Worm (Caenorhabditis elegans) whole organism, L1 larva: ENCODE results near the gene npr-41.

ENCODE experiments used
- C04F5.9 ChIP-seq: sonication (generic microtip); optimal IDR thresholded peaks from 2 replicates; lab custom pipeline; 2016; ENCODE audit warnings: missing genetic modification characterization, missing compliant biosample characterization
- alr-1 ChIP-seq: fragments of 200-800 bp; sonication (Bioruptor generic); optimal IDR thresholded peaks from 2 replicates; lab custom pipeline; 2018; ENCODE audit warnings: borderline replicate concordance, mild to moderate bottlenecking, missing genetic modification characterization, missing compliant biosample characterization
- ceh-63 ChIP-seq: fragments of 200-800 bp; sonication (Bioruptor generic); optimal IDR thresholded peaks from 2 replicates; lab custom pipeline; 2018; ENCODE audit warnings: mild to moderate bottlenecking, missing genetic modification characterization, missing compliant biosample characterization
- ceh-8 ChIP-seq: fragments of 200-800 bp; sonication (Bioruptor generic); optimal IDR thresholded peaks from 2 replicates; lab custom pipeline; 2018; ENCODE audit warnings: mild to moderate bottlenecking, missing genetic modification characterization, moderate library complexity, missing compliant biosample characterization
- ceh-82 ChIP-seq, 3 experiments: fragments of 150-350 bp in 1 of 3; sonication (generic microtip) in 2 of 3; optimal IDR thresholded peaks; 2 replicates each; lab custom pipeline; 2014 to 2017; ENCODE audit warnings: missing biosample characterization in 3 of 3, missing genetic modification characterization in 3 of 3
- ces-1 ChIP-seq: fragments of 150-350 bp; optimal IDR thresholded peaks from 2 replicates; lab custom pipeline; 2014; ENCODE audit warnings: missing biosample characterization, missing genetic modification reagents, missing genetic modification characterization
- efl-1 ChIP-seq, 4 experiments: fragments of 150-350 bp; optimal IDR thresholded peaks in 3 of 4; peaks in 1 of 4; 1 replicate in 1 of 4; 2 replicates in 3 of 4; lab custom pipeline; 2014; ENCODE audit warnings: missing biosample characterization in 2 of 4, missing genetic modification characterization in 2 of 4, missing genetic modification reagents in 2 of 4
- efl-3 ChIP-seq: fragments of 200-800 bp; sonication (Bioruptor generic); optimal IDR thresholded peaks from 2 replicates; lab custom pipeline; 2018; ENCODE audit warnings: mild to moderate bottlenecking, missing genetic modification characterization, missing compliant biosample characterization
- egl-13 ChIP-seq: sonication (generic microtip); optimal IDR thresholded peaks from 2 replicates; lab custom pipeline; 2016; ENCODE audit warnings: missing genotype, missing genetic modification reagents, missing genetic modification characterization, missing compliant biosample characterization
- elt-3 ChIP-seq, 6 experiments: fragments of 150-350 bp in 1 of 6; sonication (generic microtip); optimal IDR thresholded peaks; 2 replicates each; lab custom pipeline; 2017 to 2018; ENCODE audit warnings: missing biosample characterization in 6 of 6, missing genetic modification characterization in 6 of 6, inconsistent platforms in 1 of 6
- ets-5 ChIP-seq: fragments of 200-800 bp; sonication (Bioruptor generic); IDR thresholded peaks from 2 replicates; pipeline ENCODE4 v1.3.6; 2022; ENCODE audit warnings: missing genetic modification characterization, missing compliant biosample characterization
- fkh-10 ChIP-seq: sonication (generic microtip); optimal IDR thresholded peaks from 2 replicates; lab custom pipeline; 2017; ENCODE audit warnings: missing biosample characterization, missing genetic modification reagents, missing genetic modification characterization
- fos-1 ChIP-seq: fragments of 150-350 bp; optimal IDR thresholded peaks from 2 replicates; lab custom pipeline; 2014; ENCODE audit warnings: missing biosample characterization, missing genetic modification characterization
- hlh-17 ChIP-seq: fragments of 200-800 bp; sonication (Bioruptor generic); optimal IDR thresholded peaks from 2 replicates; lab custom pipeline; 2018; ENCODE audit warnings: missing genetic modification characterization, mild to moderate bottlenecking, missing compliant biosample characterization, moderate library complexity, borderline replicate concordance
- hpl-2 ChIP-seq: fragments of 150-350 bp; optimal IDR thresholded peaks from 2 replicates; lab custom pipeline; 2014; ENCODE audit warnings: missing biosample characterization, missing genetic modification reagents, missing genetic modification characterization
- irx-1 ChIP-seq: sonication (generic microtip); optimal IDR thresholded peaks from 2 replicates; lab custom pipeline; 2016; ENCODE audit warnings: missing genetic modification characterization, missing compliant biosample characterization
- isw-1 ChIP-seq: fragments of 200-800 bp; sonication (Bioruptor generic); IDR thresholded peaks from 2 replicates; pipeline ENCODE4 v1.3.6; 2022; ENCODE audit warnings: missing genetic modification characterization, missing compliant biosample characterization
- lin-14 ChIP-seq: fragments of 200-800 bp; sonication (Bioruptor generic); optimal IDR thresholded peaks from 2 replicates; lab custom pipeline; 2018; ENCODE audit warnings: mild to moderate bottlenecking, missing genetic modification characterization, moderate library complexity, missing compliant biosample characterization
- lin-15B ChIP-seq: fragments of 150-350 bp; sonication (generic microtip); optimal IDR thresholded peaks from 3 replicates; lab custom pipeline; 2014; ENCODE audit warnings: missing biosample characterization, missing genetic modification characterization
- lin-35 ChIP-seq, 2 experiments: fragments of 150-350 bp; optimal IDR thresholded peaks; 2 replicates each; lab custom pipeline; 2014; ENCODE audit warnings: missing biosample characterization in 2 of 2, missing genetic modification characterization in 2 of 2, missing genetic modification reagents in 2 of 2
- lin-39 ChIP-seq: fragments of 150-350 bp; optimal IDR thresholded peaks from 2 replicates; lab custom pipeline; 2014; ENCODE audit warnings: missing biosample characterization, missing genetic modification reagents, missing genetic modification characterization
- mdl-1 ChIP-seq, 2 experiments: fragments of 150-350 bp; optimal IDR thresholded peaks; 2 replicates each; lab custom pipeline; 2014 to 2017; ENCODE audit warnings: missing biosample characterization in 2 of 2, missing genetic modification characterization in 2 of 2, inconsistent platforms in 1 of 2
- mef-2 ChIP-seq: fragments of 150-350 bp; optimal IDR thresholded peaks from 2 replicates; lab custom pipeline; 2014; ENCODE audit warnings: missing biosample characterization, missing genetic modification characterization
- mep-1 ChIP-seq: fragments of 150-350 bp; optimal IDR thresholded peaks from 2 replicates; lab custom pipeline; 2014; ENCODE audit warnings: missing biosample characterization, missing genetic modification characterization
- nhr-11 ChIP-seq: fragments of 150-350 bp; optimal IDR thresholded peaks from 2 replicates; lab custom pipeline; 2014; ENCODE audit warnings: missing biosample characterization, missing genetic modification characterization
- nhr-12 ChIP-seq: sonication (generic microtip); optimal IDR thresholded peaks from 2 replicates; lab custom pipeline; 2017; ENCODE audit warnings: missing biosample characterization, missing genetic modification characterization
- nhr-19 ChIP-seq: fragments of 200-800 bp; sonication (Bioruptor generic); conservative IDR thresholded peaks from 2 replicates; pipeline ENCODE4 v1.3.6; 2022; ENCODE audit warnings: missing genetic modification characterization, missing compliant biosample characterization
- nhr-237 ChIP-seq: fragments of 150-350 bp; optimal IDR thresholded peaks from 2 replicates; lab custom pipeline; 2014; ENCODE audit warnings: missing biosample characterization, missing genetic modification characterization
- nhr-47 ChIP-seq: sonication (generic microtip); optimal IDR thresholded peaks from 2 replicates; lab custom pipeline; 2016; ENCODE audit warnings: mild to moderate bottlenecking, missing genetic modification characterization, moderate library complexity, missing compliant biosample characterization
- nhr-71 ChIP-seq: sonication (generic microtip); optimal IDR thresholded peaks from 2 replicates; lab custom pipeline; 2016; ENCODE audit warnings: mild to moderate bottlenecking, missing genetic modification characterization, moderate library complexity, missing compliant biosample characterization
- nhr-76 ChIP-seq: sonication (generic microtip); optimal IDR thresholded peaks from 2 replicates; lab custom pipeline; 2017; ENCODE audit warnings: missing biosample characterization, missing genetic modification characterization
- nhr-77 ChIP-seq: fragments of 150-350 bp; optimal IDR thresholded peaks from 2 replicates; lab custom pipeline; 2014; ENCODE audit warnings: missing biosample characterization, missing genetic modification characterization
- nhr-84 ChIP-seq: sonication (generic microtip); optimal IDR thresholded peaks from 2 replicates; lab custom pipeline; 2017; ENCODE audit warnings: missing biosample characterization, missing genetic modification characterization
- nhr-85 ChIP-seq: sonication (generic microtip); peaks from one replicate; lab custom pipeline; 2016; ENCODE audit warnings: missing genetic modification characterization, inconsistent platforms, missing compliant biosample characterization
- nhr-90 ChIP-seq: sonication (generic microtip); optimal IDR thresholded peaks from 2 replicates; lab custom pipeline; 2016; ENCODE audit warnings: mild to moderate bottlenecking, missing genetic modification characterization, missing compliant biosample characterization; ENCODE audit not compliant: poor library complexity
- pag-3 ChIP-seq: sonication (generic microtip); optimal IDR thresholded peaks from 2 replicates; lab custom pipeline; 2017; ENCODE audit warnings: missing genetic modification characterization, mild to moderate bottlenecking, missing compliant biosample characterization, antibody characterized with exemption, borderline replicate concordance; ENCODE audit not compliant: insufficient read depth
- pax-3 ChIP-seq: fragments of 200-800 bp; sonication (Bioruptor generic); optimal IDR thresholded peaks from 2 replicates; lab custom pipeline; 2018; ENCODE audit warnings: mild to moderate bottlenecking, missing genetic modification characterization, moderate library complexity, missing compliant biosample characterization
- rnt-1 ChIP-seq: sonication (generic microtip); optimal IDR thresholded peaks from 2 replicates; lab custom pipeline; 2016; ENCODE audit warnings: mild to moderate bottlenecking, missing genetic modification characterization, moderate library complexity, missing compliant biosample characterization
- skn-1 ChIP-seq: fragments of 150-350 bp; optimal IDR thresholded peaks from 2 replicates; lab custom pipeline; 2014; ENCODE audit warnings: missing biosample characterization, missing genetic modification characterization
- snpc-4 ChIP-seq: fragments of 150-350 bp; optimal IDR thresholded peaks from 2 replicates; lab custom pipeline; 2014; ENCODE audit warnings: missing biosample characterization, missing genetic modification characterization
- snu-23 ChIP-seq: sonication (generic microtip); optimal IDR thresholded peaks from 2 replicates; lab custom pipeline; 2016; ENCODE audit warnings: missing genetic modification characterization, missing compliant biosample characterization
- sup-37 ChIP-seq: fragments of 200-800 bp; sonication (Bioruptor generic); optimal IDR thresholded peaks from 2 replicates; lab custom pipeline; 2018; ENCODE audit warnings: mild to moderate bottlenecking, missing genetic modification characterization, missing compliant biosample characterization
- unc-130 ChIP-seq: fragments of 150-350 bp; optimal IDR thresholded peaks from 2 replicates; lab custom pipeline; 2017; ENCODE audit warnings: missing biosample characterization, missing genetic modification characterization, inconsistent platforms
- unc-30 ChIP-seq: sonication (generic microtip); optimal IDR thresholded peaks from 2 replicates; lab custom pipeline; 2017; ENCODE audit warnings: missing biosample characterization, missing genetic modification characterization
- unc-86 ChIP-seq: sonication (generic microtip); optimal IDR thresholded peaks from 2 replicates; lab custom pipeline; 2016; ENCODE audit warnings: missing genetic modification characterization, missing compliant biosample characterization
- zip-4 ChIP-seq: fragments of 200-800 bp; sonication (Bioruptor generic); optimal IDR thresholded peaks from 2 replicates; lab custom pipeline; 2018; ENCODE audit warnings: mild to moderate bottlenecking, missing genetic modification characterization, moderate library complexity, missing compliant biosample characterization

npr-41 gene

ce11 chrII:11545299-11545951, 35.0 kb downstream of the npr-41 start, which contains the start of gene dnj-13 (continued):
- TF ChIP-seq ces-1 (GFP tag; lab: Kevin White, UChicago) (no peak), pax-3 (tag; lab: Kevin White, UChicago) (peak; percentile 95), nhr-90 (tag; lab: Kevin White, UChicago) (peak; percentile 98), unc-30 (tag; lab: Kevin White, UChicago) (peak; percentile 10), unc-86 (tag; lab: Kevin White, UChicago) (peak; percentile 95), nhr-76 (peak; percentile 64), lin-39 (tag; lab: Kevin White, UChicago) (peak; percentile 77), nhr-47 (tag; lab: Kevin White, UChicago) (peak; percentile 98), nhr-84 (tag; lab: Kevin White, UChicago) (no peak), ceh-8 (GFP tag; lab: Kevin White, UChicago) (peak; percentile 91), elt-3 (tag; optimal IDR thresholded peaks at IDR 0.05; lab: Kevin White, UChicago) (peak in 3 of 6 experiments; percentile 79 to 93 (median 85)), lin-35 (GFP tag; optimal IDR thresholded peaks at IDR 0.05; lab: Kevin White, UChicago) (peak; percentile 85 to 89), sup-37 (peak; percentile 87), lin-15B (tag; lab: Kevin White, UChicago) (peak; percentile 84), zip-4 (GFP tag; lab: Kevin White, UChicago) (peak; percentile 93), efl-1 (optimal IDR thresholded peaks at IDR 0.05; lab: Kevin White, UChicago) (peak; percentile 80 to 83), efl-1 (GFP tag; optimal IDR thresholded peaks at IDR 0.05 in 1 of 2; lab: Kevin White, UChicago) (peak; percentile 75 to 98), egl-13 (tag; lab: Kevin White, UChicago) (peak; percentile 98), alr-1 (tag; lab: Kevin White, UChicago) (no peak), hlh-17 (GFP tag; lab: Kevin White, UChicago) (no peak), fos-1 (tag; lab: Kevin White, UChicago) (peak; percentile 85), unc-130 (tag; lab: Kevin White, UChicago) (peak; percentile 81), hpl-2 (GFP tag; lab: Kevin White, UChicago) (peak; percentile 22), ceh-63 (GFP tag; lab: Kevin White, UChicago) (no peak), nhr-11 (tag; lab: Kevin White, UChicago) (peak; percentile 78), irx-1 (tag; lab: Kevin White, UChicago) (peak; percentile 93), mdl-1 (tag; optimal IDR thresholded peaks at IDR 0.05; lab: Kevin White, UChicago) (peak in 1 of 2 experiments; percentile 92), nhr-19 (GFP tag; lab: Robert Waterston, UW) (peak; percentile 97), nhr-77 (peak; percentile 91), isw-1 (GFP tag; lab: Robert Waterston, UW) (peak; percentile 95), nhr-237 (tag; lab: Kevin White, UChicago) (peak; percentile 92), fkh-10 (GFP tag; lab: Kevin White, UChicago) (peak; percentile 77)

ce11 chrII:11545952-11546325, 35.5 kb downstream of the npr-41 start:
- TF ChIP-seq isw-1 (GFP tag; lab: Robert Waterston, UW) = no peak
- TF ChIP-seq nhr-76 = no peak
- TF ChIP-seq unc-130 (tag; lab: Kevin White, UChicago) = no peak
- TF ChIP-seq ceh-82 (tag; optimal IDR thresholded peaks at IDR 0.05; lab: Kevin White, UChicago) = no peak
- TF ChIP-seq C04F5.9 (tag; lab: Kevin White, UChicago) = no peak
- TF ChIP-seq, all 84 proteins: peak for 0

ce11 chrII:11547254-11547687, 36.8 kb downstream of the npr-41 start, which contains the start of gene F54D5.7:
F54D5.7 (plus strand) TSS chrII:11547517.
- TF ChIP-seq snu-23 (GFP tag; lab: Kevin White, UChicago) (peak; percentile 77), skn-1 (tag; lab: Kevin White, UChicago) (peak; percentile 90), nhr-85 (tag; lab: Kevin White, UChicago) (peak; percentile 91), isw-1 (GFP tag; lab: Robert Waterston, UW) (no peak), nhr-12 (tag; lab: Kevin White, UChicago) (no peak), elt-3 (tag; optimal IDR thresholded peaks at IDR 0.05; lab: Kevin White, UChicago) (peak in 2 of 6 experiments; percentile 23 to 75), rnt-1 (tag; lab: Kevin White, UChicago) (peak; percentile 34), unc-30 (tag; lab: Kevin White, UChicago) (no peak), snpc-4 (peak; percentile 19), fkh-10 (GFP tag; lab: Kevin White, UChicago) (no peak), nhr-47 (tag; lab: Kevin White, UChicago) (peak; percentile 57), nhr-71 (tag; lab: Kevin White, UChicago) (peak; percentile 82), efl-3 (GFP tag; lab: Kevin White, UChicago) (no peak), lin-14 (peak; percentile 61), mef-2 (tag; lab: Kevin White, UChicago) (no peak), ets-5 (GFP tag; lab: Robert Waterston, UW) (no peak), mep-1 (tag; lab: Kevin White, UChicago) (peak; percentile 92), pag-3 (tag; lab: Kevin White, UChicago) (peak; percentile 32), fos-1 (tag; lab: Kevin White, UChicago) (no peak), nhr-84 (tag; lab: Kevin White, UChicago) (no peak)
